Worm (Caenorhabditis elegans) whole organism, young adult: Measurements from ENCODE around the gene srbc-33.

ENCODE experiments used
- attf-5 ChIP-seq: fragments of 200-800 bp; sonication (Bioruptor generic); optimal IDR thresholded peaks from 2 replicates; lab custom pipeline; 2018; ENCODE audit warnings: mild to moderate bottlenecking, missing genetic modification characterization, missing compliant biosample characterization
- cebp-2 ChIP-seq: fragments of 200-800 bp; sonication (Bioruptor generic); IDR thresholded peaks from 2 replicates; pipeline ENCODE4 v1.3.6; 2022; ENCODE audit warnings: missing genetic modification characterization, missing compliant biosample characterization
- ceh-27 ChIP-seq: fragments of 200-800 bp; sonication (Bioruptor generic); optimal IDR thresholded peaks from 2 replicates; lab custom pipeline; 2018; ENCODE audit warnings: mild to moderate bottlenecking, missing genetic modification characterization, moderate library complexity, missing compliant biosample characterization
- die-1 ChIP-seq: sonication (generic microtip); optimal IDR thresholded peaks from 2 replicates; lab custom pipeline; 2016; ENCODE audit warnings: missing genotype, mild to moderate bottlenecking, missing genetic modification characterization, missing compliant biosample characterization
- efl-1 ChIP-seq: fragments of 150-350 bp; optimal IDR thresholded peaks from 2 replicates; lab custom pipeline; 2014; ENCODE audit warnings: missing biosample characterization, missing genetic modification reagents, missing genetic modification characterization
- ets-4 ChIP-seq: fragments of 200-800 bp; sonication (Bioruptor generic); optimal IDR thresholded peaks from 2 replicates; lab custom pipeline; 2018; ENCODE audit warnings: mild to moderate bottlenecking, missing genetic modification characterization, missing compliant biosample characterization
- lin-35 ChIP-seq, 3 experiments: fragments of 150-350 bp in 2 of 3; sonication (generic microtip) in 1 of 3; optimal IDR thresholded peaks; 2 replicates each; lab custom pipeline; 2014 to 2018; ENCODE audit warnings: missing biosample characterization in 3 of 3, missing genetic modification characterization in 3 of 3, missing genetic modification reagents in 3 of 3
- lsy-27 ChIP-seq: sonication (generic microtip); optimal IDR thresholded peaks from 2 replicates; lab custom pipeline; 2017; ENCODE audit warnings: missing genetic modification characterization, mild to moderate bottlenecking, missing compliant biosample characterization, antibody characterized with exemption, missing genotype, borderline replicate concordance; ENCODE audit not compliant: insufficient read depth
- nhr-80 ChIP-seq: sonication (generic microtip); optimal IDR thresholded peaks from 2 replicates; lab custom pipeline; 2016; ENCODE audit warnings: missing genetic modification characterization, missing compliant biosample characterization
- pha-4 ChIP-seq: fragments of 150-350 bp; sonication (generic microtip); optimal IDR thresholded peaks from 2 replicates; lab custom pipeline; 2014; ENCODE audit warnings: missing biosample characterization, missing genetic modification reagents, missing genetic modification characterization
- snpc-4 ChIP-seq, 5 experiments: fragments of 150-350 bp in 1 of 5; sonication (generic microtip) in 4 of 5; optimal IDR thresholded peaks; 2 replicates each; lab custom pipeline; 2014 to 2018; ENCODE audit warnings: missing genetic modification characterization in 5 of 5, missing biosample characterization in 3 of 5, antibody characterized with exemption in 2 of 5, mild to moderate bottlenecking in 2 of 5, missing compliant biosample characterization in 2 of 5, missing genotype in 2 of 5, moderate library complexity in 2 of 5, missing genetic modification reagents in 1 of 5
- unc-62 ChIP-seq: fragments of 150-350 bp; optimal IDR thresholded peaks from 2 replicates; lab custom pipeline; 2014; ENCODE audit warnings: missing biosample characterization, missing genetic modification reagents, missing genetic modification characterization

ce11 chrV:3464897-3465296 lies 19.7 kb downstream of the srbc-33 start:
- TF ChIP-seq snpc-4 (GFP tag; optimal IDR thresholded peaks at IDR 0.05; lab: Kevin White, UChicago) = no peak
- no peak for TF ChIP-seq snpc-4 (tag; optimal IDR thresholded peaks at IDR 0.05; lab: Kevin White, UChicago)
- no peak for TF ChIP-seq ceh-27 (GFP tag; lab: Kevin White, UChicago)
- no peak for TF ChIP-seq efl-1 (GFP tag; lab: Kevin White, UChicago)
- no peak for TF ChIP-seq ets-4 (GFP tag; lab: Kevin White, UChicago)
- TF ChIP-seq die-1 (tag; lab: Kevin White, UChicago) = no peak
- TF ChIP-seq lin-35 (GFP tag; optimal IDR thresholded peaks at IDR 0.05; lab: Kevin White, UChicago) = no peak
- no peak for TF ChIP-seq pha-4 (tag; lab: Kevin White, UChicago)
- no peak for TF ChIP-seq nhr-80 (tag; lab: Kevin White, UChicago)
- TF ChIP-seq cebp-2 (GFP tag; lab: Robert Waterston, UW) = no peak
- no peak for TF ChIP-seq attf-5 (GFP tag; lab: Kevin White, UChicago)
- TF ChIP-seq lsy-27 = no peak
- TF ChIP-seq unc-62 (GFP tag; lab: Kevin White, UChicago) = no peak
